Fruit fly (Drosophila melanogaster) whole organism, embryonic: Measurements from ENCODE around the gene CG33124.

Source experiments
- Bdp1 ChIP-seq: fragments of 200-800 bp; sonication (Bioruptor generic); optimal IDR thresholded peaks from 3 replicates; lab custom pipeline; 2016; ENCODE audit warnings: missing biosample characterization, missing genetic modification characterization
- Bgb ChIP-seq: fragments of 200-800 bp; sonication (Bioruptor generic); IDR thresholded peaks from 2 replicates; pipeline ENCODE4 v1.3.6; 2022; ENCODE audit warnings: missing biosample characterization, missing genetic modification characterization; ENCODE audit not compliant: partially characterized antibody
- CG10321 ChIP-seq: fragments of 200-800 bp; sonication (Bioruptor generic); IDR thresholded peaks from 2 replicates; pipeline ENCODE4 v1.3.6; 2022; ENCODE audit warnings: missing biosample characterization, missing genetic modification characterization
- CG10959 ChIP-seq: fragments of 200-800 bp; sonication (Bioruptor generic); IDR thresholded peaks from 2 replicates; pipeline ENCODE4 v1.3.6; 2022; ENCODE audit warnings: missing biosample characterization, missing genetic modification characterization
- CG12104 ChIP-seq: fragments of 200-800 bp; sonication (Bioruptor generic); optimal IDR thresholded peaks from 3 replicates; lab custom pipeline; 2016; ENCODE audit warnings: missing biosample characterization, missing genetic modification characterization
- CG12942 ChIP-seq: fragments of 200-800 bp; sonication (Bioruptor generic); optimal IDR thresholded peaks from 3 replicates; lab custom pipeline; 2016; ENCODE audit warnings: missing biosample characterization, missing genetic modification characterization
- CG13123 ChIP-seq: fragments of 200-800 bp; sonication (Bioruptor generic); optimal IDR thresholded peaks from 2 replicates; lab custom pipeline; 2016; ENCODE audit warnings: missing biosample characterization, missing genetic modification characterization
- CG14965 ChIP-seq: fragments of 200-800 bp; sonication (Bioruptor generic); optimal IDR thresholded peaks from 2 replicates; lab custom pipeline; 2016; ENCODE audit warnings: missing biosample characterization, missing genetic modification characterization, borderline replicate concordance
- CG15073 ChIP-seq: fragments of 200-800 bp; sonication (Bioruptor generic); optimal IDR thresholded peaks from 2 replicates; lab custom pipeline; 2016; ENCODE audit warnings: missing biosample characterization, missing genetic modification characterization
- CG15514 ChIP-seq: fragments of 200-800 bp; sonication (Bioruptor generic); optimal IDR thresholded peaks from 3 replicates; lab custom pipeline; 2017; ENCODE audit warnings: missing biosample characterization, missing genetic modification characterization, mild to moderate bottlenecking, moderate library complexity, missing genetic modification reagents
- CG1603 ChIP-seq: fragments of 200-800 bp; sonication (Bioruptor generic); optimal IDR thresholded peaks from 2 replicates; lab custom pipeline; 2019; ENCODE audit warnings: missing biosample characterization, mild to moderate bottlenecking, missing genetic modification characterization, moderate library complexity
- CG17612 ChIP-seq: fragments of 200-800 bp; sonication (Bioruptor generic); IDR thresholded peaks from 2 replicates; pipeline ENCODE4 v1.3.6; 2022; ENCODE audit warnings: missing biosample characterization, missing genetic modification characterization
- CG2120 ChIP-seq: fragments of 200-800 bp; sonication (Bioruptor generic); optimal IDR thresholded peaks from 3 replicates; lab custom pipeline; 2016; ENCODE audit warnings: missing biosample characterization, missing genetic modification characterization
- CG2129 ChIP-seq: fragments of 200-800 bp; sonication (Bioruptor generic); IDR thresholded peaks from 2 replicates; pipeline ENCODE4 v1.3.6; 2022; ENCODE audit warnings: missing biosample characterization, missing genetic modification characterization; ENCODE audit not compliant: partially characterized antibody
- CG30431 ChIP-seq: fragments of 200-800 bp; sonication (Bioruptor generic); optimal IDR thresholded peaks from 2 replicates; lab custom pipeline; 2017; ENCODE audit warnings: missing biosample characterization, missing genetic modification characterization
- CG32767 ChIP-seq: fragments of 200-800 bp; sonication (Bioruptor generic); IDR thresholded peaks from 2 replicates; pipeline ENCODE4 v1.3.6; 2022; ENCODE audit warnings: missing biosample characterization, missing genetic modification characterization
- CG4730 ChIP-seq: fragments of 200-800 bp; sonication (Bioruptor generic); IDR thresholded peaks from 2 replicates; pipeline ENCODE4 v1.3.6; 2022; ENCODE audit warnings: missing biosample characterization, missing genetic modification characterization
- CG6175 ChIP-seq: fragments of 200-800 bp; sonication (Bioruptor generic); IDR thresholded peaks from 3 replicates; pipeline ENCODE4 v1.3.6; 2022; ENCODE audit warnings: missing biosample characterization, missing genetic modification characterization
- CG6683 ChIP-seq: fragments of 200-800 bp; sonication (Bioruptor generic); optimal IDR thresholded peaks from 2 replicates; lab custom pipeline; 2017; ENCODE audit warnings: missing biosample characterization, mild to moderate bottlenecking, missing genetic modification characterization, missing genetic modification reagents
- CG9215 ChIP-seq: fragments of 200-800 bp; sonication (Bioruptor generic); IDR thresholded peaks from 2 replicates; pipeline ENCODE4 v1.3.6; 2022; ENCODE audit warnings: missing biosample characterization, missing genetic modification characterization
- CG9797 ChIP-seq: fragments of 200-800 bp; sonication (Bioruptor generic); optimal IDR thresholded peaks from 3 replicates; lab custom pipeline; 2018; ENCODE audit warnings: missing biosample characterization, mild to moderate bottlenecking, missing genetic modification characterization
- CHES-1-like ChIP-seq: fragments of 200-800 bp; sonication (Bioruptor generic); optimal IDR thresholded peaks from 2 replicates; lab custom pipeline; 2016; ENCODE audit warnings: missing biosample characterization, missing genetic modification characterization
- Deaf1 ChIP-seq: fragments of 200-800 bp; optimal IDR thresholded peaks from 3 replicates; lab custom pipeline; 2019; ENCODE audit warnings: missing biosample characterization, mild to moderate bottlenecking, missing genetic modification characterization, moderate library complexity
- Drgx ChIP-seq: fragments of 200-800 bp; sonication (Bioruptor generic); IDR thresholded peaks from 2 replicates; pipeline ENCODE4 v1.3.6; 2022; ENCODE audit warnings: missing biosample characterization, missing genetic modification characterization
- Ets65A ChIP-seq: fragments of 200-800 bp; sonication (Bioruptor generic); peaks from one replicate; lab custom pipeline; 2016; ENCODE audit warnings: missing biosample characterization, missing genetic modification characterization
- Fer1 ChIP-seq: fragments of 200-800 bp; sonication (Bioruptor generic); optimal IDR thresholded peaks from 2 replicates; lab custom pipeline; 2017; ENCODE audit warnings: missing biosample characterization, mild to moderate bottlenecking, missing genetic modification characterization
- GATAe ChIP-seq: fragments of 200-800 bp; sonication (Bioruptor generic); conservative IDR thresholded peaks from 2 replicates; pipeline ENCODE4 v1.3.6; 2022; ENCODE audit warnings: missing biosample characterization, missing genetic modification characterization
- MTF-1 ChIP-seq: fragments of 200-800 bp; sonication (Bioruptor generic); optimal IDR thresholded peaks from 2 replicates; lab custom pipeline; 2018; ENCODE audit warnings: missing biosample characterization, mild to moderate bottlenecking, missing genetic modification characterization, borderline replicate concordance
- Oli ChIP-seq: fragments of 200-800 bp; sonication (Bioruptor generic); optimal IDR thresholded peaks from 2 replicates; lab custom pipeline; 2018; ENCODE audit warnings: missing biosample characterization, mild to moderate bottlenecking, missing genetic modification characterization, moderate library complexity
- PHDP ChIP-seq: fragments of 200-800 bp; sonication (Bioruptor generic); optimal IDR thresholded peaks from 3 replicates; lab custom pipeline; 2018; ENCODE audit warnings: missing biosample characterization, mild to moderate bottlenecking, missing genetic modification characterization, moderate library complexity
- Ravus ChIP-seq: fragments of 200-800 bp; sonication (Bioruptor generic); IDR thresholded peaks from 2 replicates; pipeline ENCODE4 v1.3.6; 2022; ENCODE audit warnings: missing biosample characterization, missing genetic modification characterization
- ab ChIP-seq: fragments of 200-800 bp; sonication (Bioruptor generic); optimal IDR thresholded peaks from 2 replicates; lab custom pipeline; 2016; ENCODE audit warnings: missing biosample characterization, missing genetic modification characterization
- az2 ChIP-seq: fragments of 200-800 bp; sonication (Bioruptor generic); optimal IDR thresholded peaks from 3 replicates; lab custom pipeline; 2016; ENCODE audit warnings: missing biosample characterization, missing genetic modification characterization
- bigmax ChIP-seq: fragments of 200-800 bp; sonication (Bioruptor generic); optimal IDR thresholded peaks from 2 replicates; lab custom pipeline; 2018; ENCODE audit warnings: missing biosample characterization, mild to moderate bottlenecking, missing genetic modification characterization
- br ChIP-seq: fragments of >200 bp; optimal IDR thresholded peaks from 2 replicates; lab custom pipeline; 2017
- chm ChIP-seq: fragments of 200-800 bp; sonication (Bioruptor generic); IDR thresholded peaks from 2 replicates; pipeline ENCODE4 v1.3.6; 2022; ENCODE audit warnings: missing biosample characterization, missing genetic modification characterization
- ewg ChIP-seq: fragments of 200-800 bp; sonication (Bioruptor generic); optimal IDR thresholded peaks from 3 replicates; lab custom pipeline; 2017; ENCODE audit warnings: mild to moderate bottlenecking, missing biosample characterization, missing genetic modification reagents, missing genetic modification characterization
- gce ChIP-seq: fragments of 200-800 bp; sonication (Bioruptor generic); IDR thresholded peaks from 3 replicates; pipeline ENCODE4 v1.3.6; 2022; ENCODE audit warnings: missing biosample characterization, missing genetic modification characterization
- gem ChIP-seq: fragments of 200-800 bp; sonication (Bioruptor generic); optimal IDR thresholded peaks from 2 replicates; lab custom pipeline; 2019; ENCODE audit warnings: missing biosample characterization, mild to moderate bottlenecking, missing genetic modification characterization, moderate library complexity
- hth ChIP-seq: fragments of >200 bp; optimal IDR thresholded peaks from 2 replicates; lab custom pipeline; 2017; ENCODE audit warnings: inconsistent platforms
- inv ChIP-seq: fragments of 200-800 bp; sonication (Bioruptor generic); IDR thresholded peaks from 2 replicates; pipeline ENCODE4 v1.3.6; 2022; ENCODE audit warnings: missing biosample characterization, missing genetic modification characterization; ENCODE audit not compliant: partially characterized antibody
- pros ChIP-seq: fragments of 200-800 bp; sonication (Bioruptor generic); optimal IDR thresholded peaks from 3 replicates; lab custom pipeline; 2019; ENCODE audit warnings: missing biosample characterization, mild to moderate bottlenecking, missing genetic modification characterization, moderate library complexity
- pum ChIP-seq: fragments of 200-800 bp; sonication (Bioruptor generic); optimal IDR thresholded peaks from 2 replicates; lab custom pipeline; 2016; ENCODE audit warnings: missing biosample characterization, missing genetic modification characterization
- shn ChIP-seq: fragments of 200-800 bp; sonication (Bioruptor generic); optimal IDR thresholded peaks from 3 replicates; lab custom pipeline; 2016; ENCODE audit warnings: missing biosample characterization, missing genetic modification characterization
- sob ChIP-seq: fragments of 200-800 bp; sonication (Bioruptor generic); IDR thresholded peaks from 2 replicates; pipeline ENCODE4 v1.3.6; 2022; ENCODE audit warnings: missing biosample characterization, missing genetic modification characterization
- stwl ChIP-seq: fragments of 200-800 bp; sonication (Bioruptor generic); optimal IDR thresholded peaks from 3 replicates; lab custom pipeline; 2018; ENCODE audit warnings: missing biosample characterization, mild to moderate bottlenecking, missing genetic modification characterization, moderate library complexity
- toy ChIP-seq: fragments of 200-800 bp; sonication (Bioruptor generic); IDR thresholded peaks from 2 replicates; pipeline ENCODE4 v1.3.6; 2022; ENCODE audit warnings: missing biosample characterization, missing genetic modification characterization
- tup ChIP-seq: fragments of 200-800 bp; sonication (Bioruptor generic); optimal IDR thresholded peaks from 2 replicates; lab custom pipeline; 2016; ENCODE audit warnings: missing biosample characterization, mild to moderate bottlenecking, missing genetic modification characterization, moderate library complexity
- usp ChIP-seq: fragments of >200 bp; optimal IDR thresholded peaks from 2 replicates; lab custom pipeline; 2017; ENCODE audit warnings: missing biosample characterization, missing genetic modification characterization
- wor ChIP-seq: fragments of 200-800 bp; sonication (Bioruptor generic); IDR thresholded peaks from 2 replicates; pipeline ENCODE4 v1.3.6; 2022; ENCODE audit warnings: missing biosample characterization, missing genetic modification characterization

Gene CG33124

DNA sequence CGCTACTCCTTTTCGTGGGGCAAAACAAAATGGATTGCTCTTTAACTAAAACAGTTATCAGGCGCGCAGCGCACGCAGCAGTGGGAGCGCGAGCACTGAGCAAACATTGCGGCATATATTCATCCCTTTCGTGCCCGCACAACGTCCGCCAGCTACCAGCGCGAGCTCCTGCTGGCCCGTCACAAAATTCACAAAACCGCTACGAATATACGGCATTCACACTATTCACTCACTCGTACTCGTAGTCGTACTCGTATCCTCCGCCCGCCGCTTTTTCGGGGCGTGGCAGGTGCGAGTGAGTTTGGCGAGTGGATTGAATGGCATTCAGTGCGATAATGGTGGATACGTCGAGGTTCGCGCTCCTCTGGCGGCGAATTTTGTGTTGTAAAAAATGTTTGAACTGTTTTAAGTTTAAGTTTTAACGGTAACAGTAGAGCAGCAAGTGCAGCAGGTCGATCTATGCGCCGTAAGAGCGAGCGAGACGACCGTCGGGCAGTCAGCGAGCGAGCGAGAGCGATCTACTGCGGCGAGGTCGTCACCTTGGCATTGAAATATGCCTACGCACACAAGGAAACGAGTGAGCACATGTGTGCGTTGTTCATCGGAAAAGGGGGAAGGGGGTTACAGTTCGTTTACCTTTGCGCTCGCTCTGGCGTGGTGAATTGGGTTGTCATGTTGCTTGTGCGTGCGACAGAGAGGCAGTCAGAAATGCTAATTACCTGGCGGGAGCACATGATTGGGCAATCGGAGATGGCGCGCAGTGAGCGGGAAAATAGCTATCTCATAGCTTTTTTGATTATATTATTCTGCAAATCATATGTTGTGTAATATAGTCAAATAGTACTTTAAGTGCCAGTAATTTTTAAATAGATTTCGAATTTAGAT lies 12.1 kb downstream of the CG33124 start (continued):
- no peak for TF ChIP-seq Drgx (GFP tag; lab: Robert Waterston, UW)
- TF ChIP-seq shn (GFP tag; lab: Kevin White, UChicago): no peak
- TF ChIP-seq br (lab: Kevin White, UChicago): no peak
- TF ChIP-seq PHDP (tag; lab: Kevin White, UChicago): peak; percentile 51
- no peak for TF ChIP-seq CG9215 (GFP tag; lab: Robert Waterston, UW)
- TF ChIP-seq wor (GFP tag; lab: Robert Waterston, UW): no peak
- TF ChIP-seq CG6683 (GFP tag; lab: Kevin White, UChicago): peak; percentile 59
- no peak for TF ChIP-seq CG2129 (GFP tag; lab: Robert Waterston, UW)
- TF ChIP-seq CG12942 (GFP tag; lab: Kevin White, UChicago): peak; percentile 8
- TF ChIP-seq toy (GFP tag; lab: Robert Waterston, UW): no peak
- peak; percentile 59 for TF ChIP-seq CG15514
- no peak for TF ChIP-seq pum (GFP tag; lab: Kevin White, UChicago)
- TF ChIP-seq CG1603 (tag; lab: Kevin White, UChicago): peak; percentile 52
- TF ChIP-seq CHES-1-like (GFP tag; lab: Kevin White, UChicago): peak; percentile 3
- TF ChIP-seq usp: peak; percentile 22
- no peak for TF ChIP-seq gce (GFP tag; lab: Robert Waterston, UW)
- TF ChIP-seq bigmax (GFP tag; lab: Kevin White, UChicago): no peak
- TF ChIP-seq CG32767: no peak
- TF ChIP-seq Ravus: no peak
- no peak for TF ChIP-seq CG17612 (GFP tag; lab: Robert Waterston, UW)
- peak; percentile 39 for TF ChIP-seq az2
- peak; percentile 70 for TF ChIP-seq CG2120
- TF ChIP-seq CG14965: no peak
- no peak for TF ChIP-seq CG12104 (GFP tag; lab: Kevin White, UChicago)
- TF ChIP-seq ab (GFP tag; lab: Kevin White, UChicago): peak; percentile 61
- peak; percentile 10 for TF ChIP-seq tup (GFP tag; lab: Kevin White, UChicago)
- peak; percentile 1 for TF ChIP-seq CG13123 (GFP tag; lab: Kevin White, UChicago)
- no peak for TF ChIP-seq CG15073 (GFP tag; lab: Kevin White, UChicago)
- no peak for TF ChIP-seq inv (GFP tag; lab: Robert Waterston, UW)
- no peak for TF ChIP-seq GATAe (GFP tag; lab: Robert Waterston, UW)
- TF ChIP-seq CG9797: no peak
- peak; percentile 77 for TF ChIP-seq gem (tag; lab: Kevin White, UChicago)
- peak; percentile 35 for TF ChIP-seq ewg (GFP tag; lab: Kevin White, UChicago)
- TF ChIP-seq CG30431 (GFP tag; lab: Kevin White, UChicago): no peak
- TF ChIP-seq hth (lab: Kevin White, UChicago): no peak
- no peak for TF ChIP-seq chm (GFP tag; lab: Robert Waterston, UW)
- no peak for TF ChIP-seq CG10321 (GFP tag; lab: Robert Waterston, UW)
- TF ChIP-seq MTF-1 (GFP tag; lab: Kevin White, UChicago): peak; percentile 42
- peak; percentile 60 for TF ChIP-seq Oli
- peak; percentile 89 for TF ChIP-seq Fer1 (GFP tag; lab: Kevin White, UChicago)
- no peak for TF ChIP-seq sob (GFP tag; lab: Robert Waterston, UW)
- peak; percentile 92 for TF ChIP-seq Deaf1
- TF ChIP-seq Ets65A (GFP tag; lab: Kevin White, UChicago): no peak
- peak; percentile 91 for TF ChIP-seq pros (GFP tag; lab: Kevin White, UChicago)
- TF ChIP-seq stwl (tag; lab: Kevin White, UChicago): peak; percentile 18
- no peak for TF ChIP-seq CG10959 (GFP tag; lab: Robert Waterston, UW)
- no peak for TF ChIP-seq CG4730 (GFP tag; lab: Robert Waterston, UW)
- TF ChIP-seq Bgb (GFP tag; lab: Robert Waterston, UW): no peak
- peak; percentile 28 for TF ChIP-seq Bdp1
- no peak for TF ChIP-seq CG6175 (GFP tag; lab: Robert Waterston, UW)
